Fruit fly (Drosophila melanogaster) whole organism, embryonic: ENCODE measurements around the gene CG11470.

Experiments
- Antp ChIP-seq: fragments of 200-800 bp; sonication (Bioruptor generic); optimal IDR thresholded peaks from 3 replicates; lab custom pipeline; 2016; ENCODE audit warnings: missing biosample characterization, missing genetic modification characterization
- Awh ChIP-seq: fragments of 200-800 bp; sonication (Bioruptor generic); IDR thresholded peaks from 2 replicates; pipeline ENCODE4, ENCODE4 v1.3.6; 2022; ENCODE audit warnings: missing biosample characterization, missing genetic modification characterization
- CG1024 ChIP-seq: fragments of 200-800 bp; sonication (Bioruptor generic); IDR thresholded peaks from 2 replicates; pipeline ENCODE4 v1.3.6; 2022; ENCODE audit warnings: missing biosample characterization, missing genetic modification characterization
- CG10654 ChIP-seq: fragments of 200-800 bp; sonication (Bioruptor generic); optimal IDR thresholded peaks from 2 replicates; lab custom pipeline; 2016; ENCODE audit warnings: missing biosample characterization, missing genetic modification characterization
- CG10959 ChIP-seq: fragments of 200-800 bp; sonication (Bioruptor generic); IDR thresholded peaks from 2 replicates; pipeline ENCODE4 v1.3.6; 2022; ENCODE audit warnings: missing biosample characterization, missing genetic modification characterization
- CG11560 ChIP-seq: fragments of 200-800 bp; sonication (Bioruptor generic); IDR thresholded peaks from 3 replicates; pipeline ENCODE4 v1.3.6; 2022; ENCODE audit warnings: missing biosample characterization, missing genetic modification characterization
- CG11696 ChIP-seq: fragments of 200-800 bp; sonication (Bioruptor generic); IDR thresholded peaks from 2 replicates; pipeline ENCODE4 v1.3.6; 2022; ENCODE audit warnings: missing biosample characterization, missing genetic modification characterization
- CG12104 ChIP-seq: fragments of 200-800 bp; sonication (Bioruptor generic); optimal IDR thresholded peaks from 3 replicates; lab custom pipeline; 2016; ENCODE audit warnings: missing biosample characterization, missing genetic modification characterization
- CG12155 ChIP-seq: fragments of 200-800 bp; sonication (Bioruptor generic); optimal IDR thresholded peaks from 3 replicates; lab custom pipeline; 2016; ENCODE audit warnings: missing biosample characterization, missing genetic modification characterization
- CG13296 ChIP-seq: fragments of 200-800 bp; sonication (Bioruptor generic); optimal IDR thresholded peaks from 3 replicates; lab custom pipeline; 2018; ENCODE audit warnings: missing biosample characterization, mild to moderate bottlenecking, missing genetic modification characterization
- CG14860 ChIP-seq: fragments of 200-800 bp; sonication (Bioruptor generic); IDR thresholded peaks from 3 replicates; pipeline ENCODE4 v1.3.6; 2022; ENCODE audit warnings: missing biosample characterization, missing genetic modification characterization; ENCODE audit not compliant: partially characterized antibody
- CG17385 ChIP-seq: fragments of 200-800 bp; sonication (Bioruptor generic); optimal IDR thresholded peaks from 3 replicates; lab custom pipeline; 2018; ENCODE audit warnings: missing biosample characterization, mild to moderate bottlenecking, missing genetic modification characterization
- CG17612 ChIP-seq: fragments of 200-800 bp; sonication (Bioruptor generic); IDR thresholded peaks from 2 replicates; pipeline ENCODE4 v1.3.6; 2022; ENCODE audit warnings: missing biosample characterization, missing genetic modification characterization
- CG18619 ChIP-seq: fragments of 200-800 bp; sonication (Bioruptor generic); optimal IDR thresholded peaks from 3 replicates; lab custom pipeline; 2017; ENCODE audit warnings: missing biosample characterization, mild to moderate bottlenecking, missing genetic modification characterization
- CG9817 ChIP-seq: fragments of 200-800 bp; sonication (Bioruptor generic); optimal IDR thresholded peaks from 2 replicates; lab custom pipeline; 2018; ENCODE audit warnings: missing biosample characterization, mild to moderate bottlenecking, missing genetic modification characterization, moderate library complexity
- CTCF ChIP-seq: fragments of 200-800 bp; sonication (Bioruptor generic); optimal IDR thresholded peaks from 2 replicates; lab custom pipeline; 2017; ENCODE audit warnings: missing biosample characterization, mild to moderate bottlenecking, missing genetic modification characterization, moderate library complexity
- D ChIP-seq, 2 experiments: fragments of 200-800 bp in 1 of 2; fragments of >200 bp in 1 of 2; sonication (Bioruptor generic) in 1 of 2; optimal IDR thresholded peaks; 2 replicates in 1 of 2; 3 replicates in 1 of 2; lab custom pipeline; 2017; ENCODE audit warnings: mild to moderate bottlenecking in 1 of 2, missing biosample characterization in 1 of 2, missing genetic modification characterization in 1 of 2, missing genetic modification reagents in 1 of 2
- Ets97D ChIP-seq: fragments of 200-800 bp; sonication (Bioruptor generic); optimal IDR thresholded peaks from 3 replicates; lab custom pipeline; 2016; ENCODE audit warnings: missing biosample characterization, missing genetic modification characterization
- Hmr ChIP-seq: fragments of 200-800 bp; sonication (Bioruptor generic); optimal IDR thresholded peaks from 3 replicates; lab custom pipeline; 2017; ENCODE audit warnings: mild to moderate bottlenecking, missing biosample characterization, missing genetic modification reagents, missing genetic modification characterization
- Med ChIP-seq: fragments of 200-800 bp; sonication (Bioruptor generic); peaks from one replicate; lab custom pipeline; 2016; ENCODE audit warnings: missing biosample characterization, missing genetic modification characterization, mild to moderate bottlenecking, inconsistent platforms, moderate library complexity
- abd-A ChIP-seq: fragments of 200-800 bp; sonication (Bioruptor generic); optimal IDR thresholded peaks from 3 replicates; lab custom pipeline; 2019; ENCODE audit warnings: missing biosample characterization, mild to moderate bottlenecking, missing genetic modification characterization, moderate library complexity
- ac ChIP-seq: fragments of 200-800 bp; sonication (Bioruptor generic); optimal IDR thresholded peaks from 3 replicates; lab custom pipeline; 2017; ENCODE audit warnings: missing biosample characterization, mild to moderate bottlenecking, missing genetic modification characterization
- ase ChIP-seq: fragments of 200-800 bp; sonication (Bioruptor generic); IDR thresholded peaks from 3 replicates; pipeline ENCODE4 v1.3.6; 2022; ENCODE audit warnings: missing biosample characterization, missing genetic modification characterization
- bbx ChIP-seq: fragments of 200-800 bp; sonication (Bioruptor generic); IDR thresholded peaks from 2 replicates; pipeline ENCODE4 v1.3.6; 2022; ENCODE audit warnings: missing biosample characterization, missing genetic modification characterization; ENCODE audit not compliant: partially characterized antibody
- btn ChIP-seq: fragments of 200-800 bp; sonication (Bioruptor generic); optimal IDR thresholded peaks from 2 replicates; lab custom pipeline; 2016; ENCODE audit warnings: missing biosample characterization, missing genetic modification characterization
- crol ChIP-seq: fragments of 200-800 bp; sonication (Bioruptor generic); IDR thresholded peaks from 2 replicates; pipeline ENCODE4 v1.3.6; 2022; ENCODE audit warnings: missing biosample characterization, missing genetic modification characterization
- dimm ChIP-seq: fragments of 200-800 bp; sonication (Bioruptor generic); IDR thresholded peaks from 2 replicates; pipeline ENCODE4 v1.3.6; 2022; ENCODE audit warnings: missing biosample characterization, missing genetic modification characterization
- ems ChIP-seq: fragments of 200-800 bp; sonication (Bioruptor generic); optimal IDR thresholded peaks from 3 replicates; lab custom pipeline; 2016; ENCODE audit warnings: missing biosample characterization, missing genetic modification characterization
- fd102C ChIP-seq: fragments of 200-800 bp; sonication (Bioruptor generic); optimal IDR thresholded peaks from 2 replicates; lab custom pipeline; 2018; ENCODE audit warnings: missing biosample characterization, mild to moderate bottlenecking, missing genetic modification characterization, moderate library complexity
- gsb-n ChIP-seq: fragments of 200-800 bp; sonication (Bioruptor generic); optimal IDR thresholded peaks from 3 replicates; lab custom pipeline; 2018; ENCODE audit warnings: missing biosample characterization, mild to moderate bottlenecking, missing genetic modification characterization
- gt ChIP-seq: fragments of 200-800 bp; sonication (Bioruptor generic); IDR thresholded peaks from 2 replicates; pipeline ENCODE4 v1.3.6; 2022; ENCODE audit warnings: missing biosample characterization, missing genetic modification characterization
- hkb ChIP-seq, 2 experiments: fragments of 200-800 bp in 1 of 2; fragments of >200 bp in 1 of 2; sonication (Bioruptor generic) in 1 of 2; IDR thresholded peaks in 1 of 2; optimal IDR thresholded peaks in 1 of 2; 2 replicates each; pipeline versions ENCODE4 v1.3.6 to Lab custom; 2017 to 2022; ENCODE audit warnings: missing biosample characterization in 1 of 2, missing genetic modification characterization in 1 of 2
- klu ChIP-seq: fragments of 200-800 bp; sonication (Bioruptor generic); IDR thresholded peaks from 2 replicates; pipeline ENCODE4 v1.3.6; 2022; ENCODE audit warnings: missing biosample characterization, missing genetic modification characterization
- knrl ChIP-seq: fragments of 200-800 bp; sonication (Bioruptor generic); IDR thresholded peaks from 3 replicates; pipeline ENCODE4 v1.3.6; 2022; ENCODE audit warnings: missing biosample characterization, missing genetic modification characterization; ENCODE audit not compliant: partially characterized antibody
- lola ChIP-seq, 3 experiments: fragments of >200 bp in 2 of 3; fragments of 200-800 bp in 1 of 3; sonication (Bioruptor generic) in 1 of 3; optimal IDR thresholded peaks; 2 replicates each; lab custom pipeline; 2017 to 2019; ENCODE audit warnings: missing biosample characterization in 3 of 3, missing genetic modification characterization in 3 of 3, mild to moderate bottlenecking in 1 of 3, moderate library complexity in 1 of 3
- mld ChIP-seq: fragments of 200-800 bp; sonication (Bioruptor generic); IDR thresholded peaks from 3 replicates; pipeline ENCODE4 v1.3.6; 2022; ENCODE audit warnings: missing biosample characterization, missing genetic modification characterization; ENCODE audit not compliant: partially characterized antibody
- odd ChIP-seq: fragments of 200-800 bp; sonication (Bioruptor generic); optimal IDR thresholded peaks from 2 replicates; lab custom pipeline; 2017; ENCODE audit warnings: missing biosample characterization, mild to moderate bottlenecking, missing genetic modification characterization
- pb ChIP-seq: fragments of 200-800 bp; sonication (Bioruptor generic); optimal IDR thresholded peaks from 3 replicates; lab custom pipeline; 2016; ENCODE audit warnings: missing biosample characterization, missing genetic modification characterization
- prd ChIP-seq, 3 experiments: fragments of >200 bp in 2 of 3; fragments of 200-800 bp in 1 of 3; sonication (Bioruptor generic) in 1 of 3; optimal IDR thresholded peaks in 2 of 3; IDR thresholded peaks in 1 of 3; 2 replicates in 2 of 3; 3 replicates in 1 of 3; pipeline versions ENCODE4 v1.3.6 to Lab custom; 2017 to 2022; ENCODE audit warnings: missing biosample characterization in 1 of 3, missing genetic modification characterization in 1 of 3
- run ChIP-seq: fragments of 200-800 bp; sonication (Bioruptor generic); optimal IDR thresholded peaks from 3 replicates; lab custom pipeline; 2018; ENCODE audit warnings: missing biosample characterization, mild to moderate bottlenecking, missing genetic modification characterization
- sens ChIP-seq: fragments of 200-800 bp; sonication (Bioruptor generic); peaks from one replicate; lab custom pipeline; 2016; ENCODE audit warnings: missing biosample characterization, missing genetic modification characterization
- sens-2 ChIP-seq: fragments of 200-800 bp; sonication (Bioruptor generic); IDR thresholded peaks from 2 replicates; pipeline ENCODE4 v1.3.6; 2022; ENCODE audit warnings: missing biosample characterization, missing genetic modification characterization
- seq ChIP-seq: fragments of 200-800 bp; sonication (Bioruptor generic); IDR thresholded peaks from 2 replicates; pipeline ENCODE4 v1.3.6; 2022; ENCODE audit warnings: missing biosample characterization, missing genetic modification characterization
- sna ChIP-seq: fragments of 200-800 bp; sonication (Bioruptor generic); IDR thresholded peaks from 2 replicates; pipeline ENCODE4 v1.3.6; 2022; ENCODE audit warnings: missing biosample characterization, missing genetic modification characterization; ENCODE audit not compliant: partially characterized antibody
- sug ChIP-seq: fragments of 200-800 bp; optimal IDR thresholded peaks from 2 replicates; lab custom pipeline; 2019; ENCODE audit warnings: missing biosample characterization, mild to moderate bottlenecking, missing genetic modification characterization, moderate library complexity
- tll ChIP-seq, 2 experiments: fragments of 200-800 bp in 1 of 2; fragments of >200 bp in 1 of 2; sonication (Bioruptor generic) in 1 of 2; optimal IDR thresholded peaks; 2 replicates each; lab custom pipeline; 2017 to 2019; ENCODE audit warnings: missing biosample characterization in 2 of 2, missing genetic modification characterization in 2 of 2, mild to moderate bottlenecking in 1 of 2, moderate library complexity in 1 of 2
- vvl ChIP-seq: fragments of 200-800 bp; sonication (Bioruptor generic); IDR thresholded peaks from 2 replicates; pipeline ENCODE4 v1.3.6; 2022; ENCODE audit warnings: missing biosample characterization, missing genetic modification characterization
- wor ChIP-seq: fragments of 200-800 bp; sonication (Bioruptor generic); IDR thresholded peaks from 2 replicates; pipeline ENCODE4 v1.3.6; 2022; ENCODE audit warnings: missing biosample characterization, missing genetic modification characterization
- zfh2 ChIP-seq: fragments of 200-800 bp; sonication (Bioruptor generic); optimal IDR thresholded peaks from 2 replicates; lab custom pipeline; 2016; ENCODE audit warnings: missing biosample characterization, missing genetic modification characterization

The CG11470 gene

DNA sequence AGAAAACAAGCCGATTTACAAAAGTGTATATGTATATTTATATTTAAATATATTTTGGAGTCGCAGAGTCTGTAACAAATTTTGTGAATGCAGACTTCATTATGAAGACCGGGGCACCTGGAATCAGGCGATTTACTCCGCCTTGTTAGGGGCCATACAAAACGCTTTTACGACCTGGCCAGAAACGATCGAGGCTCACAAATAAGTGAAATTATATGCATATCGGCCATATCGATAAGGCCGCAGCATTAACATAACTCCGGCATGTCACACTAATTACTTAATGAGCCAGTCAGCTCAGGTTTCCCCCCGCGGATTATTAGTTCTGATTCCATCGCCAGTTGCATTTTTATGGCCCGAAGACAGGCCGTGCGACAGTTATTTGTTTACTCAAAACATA, 27.0 kb downstream of the CG11470 start:
- TF ChIP-seq CG10959 (GFP tag; lab: Robert Waterston, UW) = no peak
- TF ChIP-seq Awh (GFP tag; lab: Robert Waterston, UW) = peak; percentile 96
- no peak for TF ChIP-seq sna (GFP tag; lab: Robert Waterston, UW)
- no peak for TF ChIP-seq CG12104
- TF ChIP-seq knrl (GFP tag; lab: Robert Waterston, UW) = no peak
- TF ChIP-seq gsb-n (tag; lab: Kevin White, UChicago) = peak; percentile 64
- TF ChIP-seq bbx (GFP tag; lab: Robert Waterston, UW) = no peak
- TF ChIP-seq abd-A = peak; percentile 76
- TF ChIP-seq wor (GFP tag; lab: Robert Waterston, UW) = no peak
- peak; percentile 30; the same call in 1 of the 2 replicates for TF ChIP-seq vvl (GFP tag; lab: Robert Waterston, UW)

DNA sequence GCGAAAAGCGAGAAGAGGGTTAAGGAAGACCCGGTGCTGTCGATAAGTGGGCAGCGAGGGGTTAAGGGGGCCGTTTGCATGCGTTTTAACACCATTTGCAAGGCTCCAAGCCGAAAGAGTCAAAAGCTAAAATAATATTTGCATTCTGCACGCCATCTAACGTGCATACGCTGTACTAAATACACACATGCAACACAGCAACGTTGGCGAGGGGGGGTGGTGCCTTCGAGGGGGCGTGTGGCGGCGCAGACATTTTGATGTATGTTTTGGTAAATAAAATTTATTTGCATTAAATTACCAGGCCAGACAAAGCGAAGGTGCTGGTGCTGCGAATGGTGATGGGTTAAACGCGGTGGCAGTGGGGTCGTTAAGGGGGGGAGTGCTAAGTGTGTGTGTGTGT, 29.1 kb downstream of the CG11470 start:
- TF ChIP-seq CG9817 (tag; lab: Kevin White, UChicago) (no peak), CG18619 (GFP tag; lab: Kevin White, UChicago) (no peak), btn (GFP tag; lab: Kevin White, UChicago) (no peak), sens (peak; percentile 25), CG14860 (GFP tag; lab: Robert Waterston, UW) (no peak), CG11560 (tag; lab: Robert Waterston, UW) (no peak), CG10654 (no peak), ase (GFP tag; lab: Robert Waterston, UW) (0 out of 3 replicates have a peak, but pooled peaks have one; percentile 34), CTCF (GFP tag; lab: Kevin White, UChicago) (peak; percentile 77), Hmr (GFP tag; lab: Kevin White, UChicago) (no peak), ems (GFP tag; lab: Kevin White, UChicago) (no peak), Ets97D (GFP tag; lab: Kevin White, UChicago) (no peak), fd102C (no peak), sens-2 (GFP tag; lab: Robert Waterston, UW) (no peak), zfh2 (GFP tag; lab: Kevin White, UChicago) (no peak), lola (GFP tag; optimal IDR thresholded peaks at IDR 0.05; lab: Kevin White, UChicago) (no peak), crol (peak; percentile 66), odd (no peak), Antp (GFP tag; lab: Kevin White, UChicago) (no peak), CG13296 (GFP tag; lab: Kevin White, UChicago) (no peak), Med (GFP tag; lab: Kevin White, UChicago) (peak; percentile 36), seq (GFP tag; lab: Robert Waterston, UW) (no peak), run (tag; lab: Kevin White, UChicago) (no peak), hkb (optimal IDR thresholded peaks at IDR 0.05; lab: Kevin White, UChicago) (no peak), hkb (GFP tag; IDR thresholded peaks at IDR 0.05; lab: Robert Waterston, UW) (no peak), CG12155 (GFP tag; lab: Kevin White, UChicago) (no peak), sna (GFP tag; lab: Robert Waterston, UW) (no peak), sug (no peak), dimm (GFP tag; lab: Robert Waterston, UW) (no peak), CG11696 (GFP tag; lab: Robert Waterston, UW) (no peak)

DNA sequence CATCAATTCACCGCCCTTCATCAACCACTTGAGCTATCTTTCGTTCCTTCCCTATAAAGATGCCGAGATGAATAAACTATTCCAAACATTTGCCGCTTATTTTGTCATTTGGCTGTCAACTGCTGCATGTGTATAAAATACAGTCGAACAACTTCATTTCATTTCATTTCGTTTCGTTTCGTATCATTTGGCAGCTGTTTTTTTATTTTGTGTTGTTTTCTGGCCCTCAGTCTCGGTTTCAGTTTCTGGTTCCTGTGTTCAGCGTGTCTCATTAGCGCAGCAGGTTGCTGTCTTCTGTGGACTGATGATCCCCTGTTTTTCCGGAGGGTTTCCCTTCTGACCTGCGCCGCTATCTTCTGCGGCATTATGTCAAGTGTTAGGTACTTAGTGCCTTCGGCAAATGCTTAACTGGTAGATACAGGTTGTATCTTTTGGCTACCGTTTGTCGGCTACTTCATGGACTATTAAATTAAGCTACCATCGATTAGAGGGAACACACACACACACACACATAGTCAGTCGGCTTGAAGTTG, 30.1 kb downstream of the CG11470 start:
- no peak for TF ChIP-seq gt (GFP tag; lab: Robert Waterston, UW)
- TF ChIP-seq tll (GFP tag; optimal IDR thresholded peaks at IDR 0.05; lab: Kevin White, UChicago) = peak in 1 of 2 experiments; percentile 7
- TF ChIP-seq CG17385 (GFP tag; lab: Kevin White, UChicago) = no peak
- no peak for TF ChIP-seq CG17612 (GFP tag; lab: Robert Waterston, UW)
- TF ChIP-seq ac (GFP tag; lab: Kevin White, UChicago) = peak; percentile 73
- peak; percentile 48 for TF ChIP-seq D (optimal IDR thresholded peaks at IDR 0.05; lab: Kevin White, UChicago)
- no peak for TF ChIP-seq D (GFP tag; optimal IDR thresholded peaks at IDR 0.05; lab: Kevin White, UChicago)
- no peak for TF ChIP-seq pb (GFP tag; lab: Kevin White, UChicago)
- no peak for TF ChIP-seq prd (optimal IDR thresholded peaks at IDR 0.05; lab: Kevin White, UChicago)
- TF ChIP-seq prd (GFP tag; IDR thresholded peaks at IDR 0.05; lab: Robert Waterston, UW) = peak; percentile 44; the same call in 1 of the 3 replicates
- no peak for TF ChIP-seq CG1024 (GFP tag; lab: Robert Waterston, UW)
- TF ChIP-seq klu (GFP tag; lab: Robert Waterston, UW) = no peak
- TF ChIP-seq mld = no peak
